Fruit fly (Drosophila melanogaster): ENCODE results near the gene tsg.
A peak's percentile ranks its signal among the peaks of the same experiment; 100 is the strongest.

Gene tsg

DNA sequence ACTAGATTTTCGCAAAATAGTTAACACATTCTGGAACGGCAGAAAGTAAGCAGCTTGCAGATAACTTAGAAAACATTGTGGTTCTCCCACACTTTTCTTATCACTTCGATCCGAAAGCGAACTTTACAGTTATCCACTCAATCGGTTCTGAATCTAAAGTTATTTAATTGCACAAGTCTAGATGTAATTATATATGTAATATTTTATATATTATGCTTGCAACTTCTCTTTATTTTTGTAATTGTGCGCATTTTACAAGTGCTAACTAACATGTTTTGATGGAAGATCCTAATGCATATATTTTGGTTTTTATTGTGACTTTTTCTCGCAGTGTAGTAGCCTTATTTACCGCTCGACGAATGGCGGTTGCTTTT lies 15.6 kb upstream of the tsg start (continued):
- peak; percentile 65 for TF ChIP-seq nmo (GFP tag; optimal IDR thresholded peaks at IDR 0.05)
- TF ChIP-seq H15 (GFP tag; IDR thresholded peaks at IDR 0.05) = no peak
- no peak for TF ChIP-seq CG12236 (GFP tag; optimal IDR thresholded peaks at IDR 0.05)
- TF ChIP-seq CG1832 (GFP tag; optimal IDR thresholded peaks at IDR 0.05) = no peak
- TF ChIP-seq unc-4 (GFP tag; IDR thresholded peaks at IDR 0.05; ENCODE audit: partially characterized antibody) = no peak
- TF ChIP-seq Rx (GFP tag; IDR thresholded peaks at IDR 0.05) = no peak
- no peak for TF ChIP-seq dan (GFP tag; IDR thresholded peaks at IDR 0.05)
- no peak for TF ChIP-seq CG6175 (GFP tag; IDR thresholded peaks at IDR 0.05)
- TF ChIP-seq CG2875 (GFP tag; optimal IDR thresholded peaks at IDR 0.05) = no peak
- peak; percentile 10 for TF ChIP-seq CG17359 (tag; optimal IDR thresholded peaks at IDR 0.05)
- peak; percentile 10 for TF ChIP-seq Ssrp (tag; optimal IDR thresholded peaks at IDR 0.05)
- no peak for TF ChIP-seq gcm (GFP tag; optimal IDR thresholded peaks at IDR 0.05)
- TF ChIP-seq Blimp-1 (GFP tag; optimal IDR thresholded peaks at IDR 0.05) = no peak
- TF ChIP-seq Hr78 (GFP tag; optimal IDR thresholded peaks at IDR 0.05) = no peak
- peak; percentile 17 for TF ChIP-seq tio (GFP tag; optimal IDR thresholded peaks at IDR 0.05)
- TF ChIP-seq Aef1 (GFP tag; IDR thresholded peaks at IDR 0.05) = no peak
- no peak for TF ChIP-seq chm (GFP tag; IDR thresholded peaks at IDR 0.05)
- TF ChIP-seq nom (GFP tag; optimal IDR thresholded peaks at IDR 0.05) = no peak
- TF ChIP-seq Hmx (GFP tag; optimal IDR thresholded peaks at IDR 0.05) = no peak
- no peak for TF ChIP-seq Hsf (GFP tag; optimal IDR thresholded peaks at IDR 0.05)
- TF ChIP-seq CG6765 (GFP tag; optimal IDR thresholded peaks at IDR 0.05) = no peak
- TF ChIP-seq Ets97D (GFP tag; optimal IDR thresholded peaks at IDR 0.05) = no peak
- peak; percentile 14 for TF ChIP-seq BtbVII (GFP tag; optimal IDR thresholded peaks at IDR 0.05)
- TF ChIP-seq CG5180 (GFP tag; optimal IDR thresholded peaks at IDR 0.05) = no peak
- peak; percentile 0 for TF ChIP-seq CG4424 (GFP tag; optimal IDR thresholded peaks at IDR 0.05)
- TF ChIP-seq hkb (optimal IDR thresholded peaks at IDR 0.05) = no peak
- no peak for TF ChIP-seq hkb (GFP tag; IDR thresholded peaks at IDR 0.05)
- TF ChIP-seq crp (GFP tag; optimal IDR thresholded peaks at IDR 0.05) = no peak
- no peak for TF ChIP-seq mirr (GFP tag; optimal IDR thresholded peaks at IDR 0.05)
- TF ChIP-seq CG11456 (GFP tag; IDR thresholded peaks at IDR 0.05) = no peak
- no peak for TF ChIP-seq Optix (GFP tag; IDR thresholded peaks at IDR 0.05)
- 0 out of 3 replicates have a peak, but pooled peaks have one; percentile 8 for TF ChIP-seq B-H1 (GFP tag; IDR thresholded peaks at IDR 0.05)
- no peak for TF ChIP-seq ttk (GFP tag; IDR thresholded peaks at IDR 0.05)
- no peak for TF ChIP-seq CG10462 (GFP tag; optimal IDR thresholded peaks at IDR 0.05)
- TF ChIP-seq CG2678 (tag; optimal IDR thresholded peaks at IDR 0.05) = peak; percentile 61
- TF ChIP-seq CG7357 (GFP tag; IDR thresholded peaks at IDR 0.05) = no peak
- no peak for TF ChIP-seq Fer2 (tag; optimal IDR thresholded peaks at IDR 0.05)
- no peak for TF ChIP-seq sug (tag; optimal IDR thresholded peaks at IDR 0.05)
- TF ChIP-seq wor (GFP tag; IDR thresholded peaks at IDR 0.05) = 0 out of 2 replicates have a peak, but pooled peaks have one; percentile 9
- TF ChIP-seq pnt (GFP tag; optimal IDR thresholded peaks at IDR 0.05) = no peak
- TF ChIP-seq Opbp (GFP tag; IDR thresholded peaks at IDR 0.05; ENCODE audit: partially characterized antibody) = no peak
- no peak for TF ChIP-seq kni (GFP tag; optimal IDR thresholded peaks at IDR 0.05)
- no peak for TF ChIP-seq bigmax (GFP tag; optimal IDR thresholded peaks at IDR 0.05)
- no peak for TF ChIP-seq CG7786 (GFP tag; optimal IDR thresholded peaks at IDR 0.05)
- no peak for TF ChIP-seq scrt (GFP tag; optimal IDR thresholded peaks at IDR 0.05)
- TF ChIP-seq CG31388 (GFP tag; optimal IDR thresholded peaks at IDR 0.05) = no peak
- TF ChIP-seq gro (GFP tag; optimal IDR thresholded peaks at IDR 0.05) = no peak
- no peak for TF ChIP-seq Ets65A (GFP tag)
- no peak for TF ChIP-seq Gug (GFP tag; IDR thresholded peaks at IDR 0.05)
- TF ChIP-seq CG4854 (GFP tag; optimal IDR thresholded peaks at IDR 0.05) = no peak
- no peak for TF ChIP-seq rib (GFP tag; IDR thresholded peaks at IDR 0.05)
- TF ChIP-seq CG9727 (GFP tag; optimal IDR thresholded peaks at IDR 0.05) = peak; percentile 25
